Fruit fly (Drosophila melanogaster) whole organism, embryonic: Measurements from ENCODE around the gene Cpr92A.

Experiments used
- Aef1 ChIP-seq: fragments of 200-800 bp; sonication (Bioruptor generic); IDR thresholded peaks from 3 replicates; pipeline ENCODE4 v1.3.6; 2022; ENCODE audit warnings: missing biosample characterization, missing genetic modification characterization
- B-H2 ChIP-seq: fragments of 200-800 bp; sonication (Bioruptor generic); optimal IDR thresholded peaks from 2 replicates; lab custom pipeline; 2018; ENCODE audit warnings: missing biosample characterization, mild to moderate bottlenecking, missing genetic modification characterization
- BEAF-32 ChIP-seq: fragments of 200-800 bp; sonication (Bioruptor generic); optimal IDR thresholded peaks from 3 replicates; lab custom pipeline; 2017; ENCODE audit warnings: missing biosample characterization, missing genetic modification characterization, mild to moderate bottlenecking, moderate library complexity, missing genetic modification reagents
- BtbVII ChIP-seq: fragments of 200-800 bp; sonication (Bioruptor generic); optimal IDR thresholded peaks from 3 replicates; lab custom pipeline; 2017; ENCODE audit warnings: missing biosample characterization, mild to moderate bottlenecking, missing genetic modification characterization
- CG11398 ChIP-seq: fragments of 200-800 bp; sonication (Bioruptor generic); optimal IDR thresholded peaks from 2 replicates; lab custom pipeline; 2016; ENCODE audit warnings: missing biosample characterization, missing genetic modification characterization
- CG11504 ChIP-seq: fragments of 200-800 bp; sonication (Bioruptor generic); optimal IDR thresholded peaks from 3 replicates; lab custom pipeline; 2019; ENCODE audit warnings: missing biosample characterization, mild to moderate bottlenecking, missing genetic modification characterization, moderate library complexity
- CG11560 ChIP-seq: fragments of 200-800 bp; sonication (Bioruptor generic); IDR thresholded peaks from 3 replicates; pipeline ENCODE4 v1.3.6; 2022; ENCODE audit warnings: missing biosample characterization, missing genetic modification characterization
- CG1233 ChIP-seq: fragments of 200-800 bp; sonication (Bioruptor generic); optimal IDR thresholded peaks from 4 replicates; lab custom pipeline; 2018; ENCODE audit warnings: missing biosample characterization, mild to moderate bottlenecking, missing genetic modification characterization
- CG13296 ChIP-seq: fragments of 200-800 bp; sonication (Bioruptor generic); optimal IDR thresholded peaks from 3 replicates; lab custom pipeline; 2018; ENCODE audit warnings: missing biosample characterization, mild to moderate bottlenecking, missing genetic modification characterization
- CG13894 ChIP-seq: fragments of 200-800 bp; sonication (Bioruptor generic); optimal IDR thresholded peaks from 3 replicates; lab custom pipeline; 2018; ENCODE audit warnings: missing biosample characterization, mild to moderate bottlenecking, missing genetic modification characterization, moderate library complexity
- CG14860 ChIP-seq: fragments of 200-800 bp; sonication (Bioruptor generic); IDR thresholded peaks from 3 replicates; pipeline ENCODE4 v1.3.6; 2022; ENCODE audit warnings: missing biosample characterization, missing genetic modification characterization; ENCODE audit not compliant: partially characterized antibody
- CG1647 ChIP-seq: fragments of 200-800 bp; sonication (Bioruptor generic); optimal IDR thresholded peaks from 3 replicates; lab custom pipeline; 2016; ENCODE audit warnings: missing biosample characterization, missing genetic modification characterization
- CG17359 ChIP-seq: fragments of 200-800 bp; sonication (Bioruptor generic); optimal IDR thresholded peaks from 3 replicates; lab custom pipeline; 2018; ENCODE audit warnings: missing biosample characterization, mild to moderate bottlenecking, missing genetic modification characterization, moderate library complexity
- CG17361 ChIP-seq: fragments of 200-800 bp; sonication (Bioruptor generic); IDR thresholded peaks from 3 replicates; pipeline ENCODE4 v1.3.6; 2022; ENCODE audit warnings: missing biosample characterization, missing genetic modification characterization
- CG17568 ChIP-seq: fragments of 200-800 bp; sonication (Bioruptor generic); optimal IDR thresholded peaks from 2 replicates; lab custom pipeline; 2018; ENCODE audit warnings: missing biosample characterization, mild to moderate bottlenecking, missing genetic modification characterization, moderate library complexity
- CG17612 ChIP-seq: fragments of 200-800 bp; sonication (Bioruptor generic); IDR thresholded peaks from 2 replicates; pipeline ENCODE4 v1.3.6; 2022; ENCODE audit warnings: missing biosample characterization, missing genetic modification characterization
- CG18764 ChIP-seq: fragments of 200-800 bp; sonication (Bioruptor generic); optimal IDR thresholded peaks from 3 replicates; lab custom pipeline; 2016; ENCODE audit warnings: missing biosample characterization, missing genetic modification characterization
- CG32772 ChIP-seq: fragments of 200-800 bp; sonication (Bioruptor generic); IDR thresholded peaks from 2 replicates; pipeline ENCODE4 v1.3.6; 2022; ENCODE audit warnings: missing biosample characterization, missing genetic modification characterization
- CG3281 ChIP-seq: fragments of 200-800 bp; sonication (Bioruptor generic); optimal IDR thresholded peaks from 3 replicates; lab custom pipeline; 2017; ENCODE audit warnings: missing biosample characterization, mild to moderate bottlenecking, missing genetic modification characterization
- CG43689 ChIP-seq: fragments of 200-800 bp; sonication (Bioruptor generic); IDR thresholded peaks from 2 replicates; pipeline ENCODE4 v1.3.6; 2022; ENCODE audit warnings: missing biosample characterization, missing genetic modification characterization
- CG6254 ChIP-seq: fragments of 200-800 bp; sonication (Bioruptor generic); optimal IDR thresholded peaks from 3 replicates; lab custom pipeline; 2017; ENCODE audit warnings: mild to moderate bottlenecking, missing biosample characterization, missing genetic modification reagents, missing genetic modification characterization
- CG7556 ChIP-seq: fragments of 200-800 bp; sonication (Bioruptor generic); optimal IDR thresholded peaks from 2 replicates; lab custom pipeline; 2017; ENCODE audit warnings: missing biosample characterization, mild to moderate bottlenecking, missing genetic modification characterization
- CG7839 ChIP-seq: fragments of 200-800 bp; sonication (Bioruptor generic); optimal IDR thresholded peaks from 3 replicates; lab custom pipeline; 2018; ENCODE audit warnings: missing biosample characterization, mild to moderate bottlenecking, missing genetic modification characterization, moderate library complexity
- CG9609 ChIP-seq: fragments of 200-800 bp; sonication (Bioruptor generic); optimal IDR thresholded peaks from 3 replicates; lab custom pipeline; 2016; ENCODE audit warnings: missing biosample characterization, missing genetic modification characterization
- CrebB ChIP-seq: fragments of 200-800 bp; sonication (Bioruptor generic); optimal IDR thresholded peaks from 3 replicates; lab custom pipeline; 2018; ENCODE audit warnings: missing biosample characterization, mild to moderate bottlenecking, missing genetic modification characterization
- Dad ChIP-seq: fragments of 200-800 bp; sonication (Bioruptor generic); optimal IDR thresholded peaks from 3 replicates; lab custom pipeline; 2016; ENCODE audit warnings: missing biosample characterization, missing genetic modification characterization
- Eip74EF ChIP-seq, 2 experiments: fragments of 200-800 bp in 1 of 2; fragments of >200 bp in 1 of 2; sonication (Bioruptor generic) in 1 of 2; optimal IDR thresholded peaks; 2 replicates each; lab custom pipeline; 2017 to 2019; ENCODE audit warnings: missing biosample characterization in 2 of 2, missing genetic modification characterization in 2 of 2, mild to moderate bottlenecking in 1 of 2, moderate library complexity in 1 of 2
- Ets97D ChIP-seq: fragments of 200-800 bp; sonication (Bioruptor generic); optimal IDR thresholded peaks from 3 replicates; lab custom pipeline; 2016; ENCODE audit warnings: missing biosample characterization, missing genetic modification characterization
- Nf-YB ChIP-seq: fragments of 200-800 bp; sonication (Bioruptor generic); optimal IDR thresholded peaks from 3 replicates; lab custom pipeline; 2019; ENCODE audit warnings: missing biosample characterization, mild to moderate bottlenecking, missing genetic modification characterization, moderate library complexity
- Nf-YC ChIP-seq: fragments of 200-800 bp; optimal IDR thresholded peaks from 3 replicates; lab custom pipeline; 2019; ENCODE audit warnings: missing biosample characterization, mild to moderate bottlenecking, missing genetic modification characterization, moderate library complexity
- NfI ChIP-seq: fragments of 200-800 bp; sonication (Bioruptor generic); optimal IDR thresholded peaks from 3 replicates; lab custom pipeline; 2018; ENCODE audit warnings: missing biosample characterization, mild to moderate bottlenecking, missing genetic modification characterization, moderate library complexity
- Rfx ChIP-seq: fragments of 200-800 bp; sonication (Bioruptor generic); IDR thresholded peaks from 2 replicates; pipeline ENCODE4 v1.3.6; 2022; ENCODE audit warnings: missing biosample characterization, missing genetic modification characterization
- Spps ChIP-seq: fragments of 200-800 bp; sonication (Bioruptor generic); optimal IDR thresholded peaks from 2 replicates; lab custom pipeline; 2018; ENCODE audit warnings: missing biosample characterization, mild to moderate bottlenecking, missing genetic modification characterization
- ac ChIP-seq: fragments of 200-800 bp; sonication (Bioruptor generic); optimal IDR thresholded peaks from 3 replicates; lab custom pipeline; 2017; ENCODE audit warnings: missing biosample characterization, mild to moderate bottlenecking, missing genetic modification characterization
- aop ChIP-seq: fragments of 200-800 bp; sonication (Bioruptor generic); IDR thresholded peaks from 2 replicates; pipeline ENCODE4 v1.3.6; 2022; ENCODE audit warnings: missing biosample characterization, missing genetic modification characterization
- az2 ChIP-seq: fragments of 200-800 bp; sonication (Bioruptor generic); optimal IDR thresholded peaks from 3 replicates; lab custom pipeline; 2016; ENCODE audit warnings: missing biosample characterization, missing genetic modification characterization
- bbx ChIP-seq: fragments of 200-800 bp; sonication (Bioruptor generic); IDR thresholded peaks from 2 replicates; pipeline ENCODE4 v1.3.6; 2022; ENCODE audit warnings: missing biosample characterization, missing genetic modification characterization; ENCODE audit not compliant: partially characterized antibody
- corto ChIP-seq: fragments of 200-800 bp; sonication (Bioruptor generic); optimal IDR thresholded peaks from 2 replicates; lab custom pipeline; 2016; ENCODE audit warnings: missing biosample characterization, mild to moderate bottlenecking, missing genetic modification characterization, moderate library complexity
- dmrt99B ChIP-seq: fragments of 200-800 bp; sonication (Bioruptor generic); optimal IDR thresholded peaks from 2 replicates; lab custom pipeline; 2018; ENCODE audit warnings: missing biosample characterization, mild to moderate bottlenecking, missing genetic modification characterization, moderate library complexity
- fru ChIP-seq: fragments of >200 bp; optimal IDR thresholded peaks from 2 replicates; lab custom pipeline; 2017
- gro ChIP-seq: fragments of 200-800 bp; sonication (Bioruptor generic); optimal IDR thresholded peaks from 2 replicates; lab custom pipeline; 2016; ENCODE audit warnings: missing biosample characterization, missing genetic modification characterization
- ind ChIP-seq: fragments of 200-800 bp; sonication (Bioruptor generic); optimal IDR thresholded peaks from 3 replicates; lab custom pipeline; 2016; ENCODE audit warnings: missing biosample characterization, missing genetic modification characterization
- lov ChIP-seq, 2 experiments: fragments of 200-800 bp in 1 of 2; fragments of >200 bp in 1 of 2; sonication (Bioruptor generic) in 1 of 2; IDR thresholded peaks in 1 of 2; optimal IDR thresholded peaks in 1 of 2; 2 replicates in 1 of 2; 3 replicates in 1 of 2; pipeline versions ENCODE4 v1.3.6 to Lab custom; 2017 to 2022; ENCODE audit warnings: missing biosample characterization in 1 of 2, missing genetic modification characterization in 1 of 2
- nerfin-1 ChIP-seq: fragments of 200-800 bp; sonication (Bioruptor generic); optimal IDR thresholded peaks from 3 replicates; lab custom pipeline; 2019; ENCODE audit warnings: missing biosample characterization, mild to moderate bottlenecking, missing genetic modification characterization, moderate library complexity
- onecut ChIP-seq: fragments of 200-800 bp; sonication (Bioruptor generic); IDR thresholded peaks from 2 replicates; pipeline ENCODE4 v1.3.6; 2022; ENCODE audit warnings: missing biosample characterization, missing genetic modification characterization
- p53 ChIP-seq: fragments of 200-800 bp; sonication (Bioruptor generic); optimal IDR thresholded peaks from 2 replicates; lab custom pipeline; 2016; ENCODE audit warnings: missing biosample characterization, missing genetic modification characterization
- tin ChIP-seq: fragments of 200-800 bp; sonication (Bioruptor generic); optimal IDR thresholded peaks from 3 replicates; lab custom pipeline; 2016; ENCODE audit warnings: missing biosample characterization, missing genetic modification characterization
- unc-4 ChIP-seq: fragments of 200-800 bp; sonication (Bioruptor generic); IDR thresholded peaks from 2 replicates; pipeline ENCODE4 v1.3.6; 2022; ENCODE audit warnings: missing biosample characterization, missing genetic modification characterization; ENCODE audit not compliant: partially characterized antibody
- vfl ChIP-seq: fragments of 200-800 bp; sonication (Bioruptor generic); optimal IDR thresholded peaks from 2 replicates; lab custom pipeline; 2016; ENCODE audit warnings: missing biosample characterization, missing genetic modification characterization

The Cpr92A gene

DNA sequence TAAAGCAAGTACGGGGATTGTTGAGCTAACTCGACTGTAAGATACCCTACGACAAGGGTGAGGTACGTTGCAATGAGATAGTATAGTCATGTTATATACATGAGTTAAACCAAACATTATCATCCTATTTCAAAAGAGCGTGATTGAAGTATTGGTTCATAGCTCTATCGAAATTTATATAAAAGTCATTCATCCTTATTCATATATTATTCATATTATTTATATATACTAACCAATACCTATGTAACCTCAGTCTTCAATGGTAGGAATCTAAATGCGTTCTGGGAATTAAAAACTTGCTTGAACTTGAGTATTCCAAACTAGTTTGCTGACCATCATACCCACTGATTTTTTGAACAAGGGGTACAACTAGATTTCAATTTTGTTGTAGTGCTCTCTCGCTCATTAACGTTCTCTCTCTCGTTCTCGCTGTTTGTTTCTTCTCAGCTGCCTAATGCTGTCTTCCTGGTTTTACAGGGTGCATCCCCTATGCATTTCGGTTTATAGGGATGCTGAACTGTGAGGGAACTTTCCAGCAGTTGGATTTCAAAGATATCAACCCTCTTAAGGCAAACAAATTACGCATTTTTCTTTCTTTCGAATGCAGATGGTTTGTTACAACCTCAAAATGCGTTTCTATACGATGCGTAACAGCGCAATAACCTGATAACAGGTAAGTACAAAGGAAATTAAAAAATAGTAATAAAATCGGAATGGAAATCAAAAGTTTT, 29.2 kb upstream of the Cpr92A start (continued):
- TF ChIP-seq CG1233 (GFP tag; lab: Kevin White, UChicago): peak; percentile 35
- TF ChIP-seq B-H2: no peak
- TF ChIP-seq CG17359 (tag; lab: Kevin White, UChicago): peak; percentile 52
- no peak for TF ChIP-seq CG9609 (GFP tag; lab: Kevin White, UChicago)
- no peak for TF ChIP-seq CG11398 (GFP tag; lab: Kevin White, UChicago)
- TF ChIP-seq Nf-YB (GFP tag; lab: Kevin White, UChicago): no peak
- no peak for TF ChIP-seq CG32772 (GFP tag; lab: Robert Waterston, UW)
- peak; percentile 65 for TF ChIP-seq CG3281 (GFP tag; lab: Kevin White, UChicago)
- no peak for TF ChIP-seq aop (GFP tag; lab: Robert Waterston, UW)
- no peak for TF ChIP-seq CG11560 (tag; lab: Robert Waterston, UW)
- TF ChIP-seq Dad: no peak
- TF ChIP-seq CG13296 (GFP tag; lab: Kevin White, UChicago): peak; percentile 68
- peak; percentile 72 for TF ChIP-seq dmrt99B (tag; lab: Kevin White, UChicago)
- peak; percentile 44 for TF ChIP-seq CG7556 (GFP tag; lab: Kevin White, UChicago)
- no peak for TF ChIP-seq vfl (GFP tag; lab: Kevin White, UChicago)
- no peak for TF ChIP-seq CG17612 (GFP tag; lab: Robert Waterston, UW)
- TF ChIP-seq nerfin-1 (tag; lab: Kevin White, UChicago): peak; percentile 44
- TF ChIP-seq ac: no peak
- TF ChIP-seq CG7839 (tag; lab: Kevin White, UChicago): peak; percentile 76
- TF ChIP-seq CG13894: peak; percentile 12
- no peak for TF ChIP-seq CrebB (tag; lab: Kevin White, UChicago)
- no peak for TF ChIP-seq CG14860 (GFP tag; lab: Robert Waterston, UW)
- TF ChIP-seq CG17361 (GFP tag; lab: Robert Waterston, UW): peak; percentile 87
- no peak for TF ChIP-seq az2 (GFP tag; lab: Kevin White, UChicago)
- no peak for TF ChIP-seq CG43689 (GFP tag; lab: Robert Waterston, UW)
- TF ChIP-seq Spps (tag; lab: Kevin White, UChicago): peak; percentile 2
- TF ChIP-seq Ets97D: no peak
- peak; percentile 57 for TF ChIP-seq Rfx (GFP tag; lab: Robert Waterston, UW)
- peak; percentile 15 for TF ChIP-seq CG18764 (GFP tag; lab: Kevin White, UChicago)
- TF ChIP-seq corto (GFP tag; lab: Kevin White, UChicago): no peak
- peak in 1 of 2 experiments; percentile 53 for TF ChIP-seq Eip74EF (GFP tag; optimal IDR thresholded peaks at IDR 0.05; lab: Kevin White, UChicago)
- TF ChIP-seq p53 (GFP tag; lab: Kevin White, UChicago): no peak
- TF ChIP-seq CG6254: peak; percentile 64
- TF ChIP-seq gro (GFP tag; lab: Kevin White, UChicago): no peak
- TF ChIP-seq BtbVII (GFP tag; lab: Kevin White, UChicago): peak; percentile 40
- peak; percentile 14 for TF ChIP-seq NfI (GFP tag; lab: Kevin White, UChicago)
- TF ChIP-seq Nf-YC: peak; percentile 43
- TF ChIP-seq BEAF-32 (GFP tag; lab: Kevin White, UChicago): no peak
- no peak for TF ChIP-seq unc-4 (GFP tag; lab: Robert Waterston, UW)
- no peak for TF ChIP-seq CG17568 (GFP tag; lab: Kevin White, UChicago)
- TF ChIP-seq CG1647 (GFP tag; lab: Kevin White, UChicago): no peak
- no peak for TF ChIP-seq Aef1
- TF ChIP-seq tin (GFP tag; lab: Kevin White, UChicago): peak; percentile 42
- TF ChIP-seq onecut: no peak
- no peak for TF ChIP-seq lov (optimal IDR thresholded peaks at IDR 0.05; lab: Kevin White, UChicago)
- no peak for TF ChIP-seq lov (GFP tag; IDR thresholded peaks at IDR 0.05; lab: Robert Waterston, UW)
- peak; percentile 81 for TF ChIP-seq CG11504 (tag; lab: Kevin White, UChicago)
- no peak for TF ChIP-seq bbx (GFP tag; lab: Robert Waterston, UW)
- peak; percentile 61 for TF ChIP-seq ind
- no peak for TF ChIP-seq fru (lab: Kevin White, UChicago)
